Worm (Caenorhabditis elegans) whole organism, midembryonic: ENCODE measurements around the gene Y56A3A.22.

Source experiments
- T22C8.4 ChIP-seq: fragments of 200-800 bp; sonication (Bioruptor generic); IDR thresholded peaks from 2 replicates; pipeline ENCODE4 v1.3.6; 2022; ENCODE audit warnings: missing genetic modification characterization, missing compliant biosample characterization
- cog-1 ChIP-seq: sonication (generic microtip); optimal IDR thresholded peaks from 2 replicates; lab custom pipeline; 2016; ENCODE audit warnings: missing genetic modification characterization, missing compliant biosample characterization
- flt-1 ChIP-seq: fragments of 200-800 bp; sonication (Bioruptor generic); IDR thresholded peaks from 2 replicates; pipeline ENCODE4 v1.3.6; 2022; ENCODE audit warnings: missing genetic modification characterization, missing compliant biosample characterization
- klf-2 ChIP-seq: fragments of 200-800 bp; sonication (Bioruptor generic); conservative IDR thresholded peaks from 2 replicates; pipeline ENCODE4 v1.3.6; 2022; ENCODE audit warnings: missing genetic modification reagents, missing genetic modification characterization, missing compliant biosample characterization
- med-1 ChIP-seq: sonication (generic microtip); optimal IDR thresholded peaks from 2 replicates; lab custom pipeline; 2017; ENCODE audit warnings: missing genetic modification characterization, mild to moderate bottlenecking, missing compliant biosample characterization, antibody characterized with exemption, missing genetic modification reagents; ENCODE audit not compliant: insufficient read depth
- ref-1 ChIP-seq: fragments of 200-800 bp; sonication (Bioruptor generic); conservative IDR thresholded peaks from 2 replicates; pipeline ENCODE4 v1.3.6; 2022; ENCODE audit warnings: missing genetic modification reagents, missing genetic modification characterization, missing compliant biosample characterization
- tab-1 ChIP-seq: fragments of 200-800 bp; sonication (Bioruptor generic); IDR thresholded peaks from 2 replicates; pipeline ENCODE4 v1.3.6; 2022; ENCODE audit warnings: missing genetic modification characterization, missing compliant biosample characterization
- ztf-23 ChIP-seq: fragments of 200-800 bp; sonication (Bioruptor generic); IDR thresholded peaks from 2 replicates; pipeline ENCODE4 v1.3.6; 2022; ENCODE audit warnings: missing genetic modification reagents, missing genetic modification characterization, missing compliant biosample characterization

DNA sequence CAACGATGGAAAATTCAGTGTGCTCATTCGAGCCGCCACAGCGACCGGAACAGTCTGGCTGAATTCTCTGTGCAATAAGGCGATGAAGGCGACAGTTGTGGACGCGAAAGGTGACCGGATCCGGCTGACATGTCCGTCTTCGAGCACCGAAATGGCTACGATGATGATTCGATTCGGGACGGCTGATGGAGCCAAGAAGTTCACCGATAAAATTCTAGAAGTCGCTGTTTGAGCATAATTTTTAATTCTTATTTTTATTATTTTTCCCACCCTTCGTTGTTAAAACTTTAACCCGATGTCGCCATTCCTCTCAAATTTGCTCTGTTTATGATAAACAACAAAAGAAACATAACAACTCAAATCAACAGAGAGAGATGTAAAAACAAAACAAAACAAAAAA lies 4.0 kb upstream of the Y56A3A.22 start:
- TF ChIP-seq klf-2 (GFP tag; lab: Robert Waterston, UW) (no peak), tab-1 (GFP tag; lab: Robert Waterston, UW) (no peak), ref-1 (GFP tag; lab: Robert Waterston, UW) (no peak), flt-1 (GFP tag; lab: Robert Waterston, UW) (no peak), cog-1 (tag; lab: Kevin White, UChicago) (no peak), med-1 (no peak), ztf-23 (GFP tag; lab: Robert Waterston, UW) (no peak), T22C8.4 (GFP tag; lab: Robert Waterston, UW) (no peak)
